Worm (Caenorhabditis elegans) whole organism, late embryonic: Measurements from ENCODE around the gene K06A9.3.

Experiments used
- T23F11.4 ChIP-seq: fragments of 200-800 bp; sonication (Bioruptor generic); optimal IDR thresholded peaks from 2 replicates; lab custom pipeline; 2018; ENCODE audit warnings: mild to moderate bottlenecking, missing genetic modification characterization, missing compliant biosample characterization
- ceh-9 ChIP-seq: sonication (generic microtip); optimal IDR thresholded peaks from 2 replicates; lab custom pipeline; 2016; ENCODE audit warnings: mild to moderate bottlenecking, missing genetic modification characterization, inconsistent platforms, missing compliant biosample characterization
- che-1 ChIP-seq: sonication (generic microtip); optimal IDR thresholded peaks from 2 replicates; lab custom pipeline; 2016; ENCODE audit warnings: mild to moderate bottlenecking, missing genetic modification characterization, missing compliant biosample characterization
- eyg-1 ChIP-seq: sonication (generic microtip); optimal IDR thresholded peaks from 2 replicates; lab custom pipeline; 2016; ENCODE audit warnings: missing genotype, missing genetic modification characterization, missing compliant biosample characterization
- fkh-10 ChIP-seq: fragments of 150-350 bp; optimal IDR thresholded peaks from 2 replicates; lab custom pipeline; 2014; ENCODE audit warnings: missing biosample characterization, missing genetic modification reagents, missing genetic modification characterization
- hlh-30 ChIP-seq: sonication (generic microtip); optimal IDR thresholded peaks from 2 replicates; lab custom pipeline; 2017; ENCODE audit warnings: antibody characterized with exemption, missing genetic modification characterization, missing compliant biosample characterization; ENCODE audit not compliant: insufficient read depth
- lim-6 ChIP-seq: sonication (generic microtip); optimal IDR thresholded peaks from 2 replicates; lab custom pipeline; 2016; ENCODE audit warnings: missing genetic modification characterization, missing compliant biosample characterization
- nhr-11 ChIP-seq: fragments of 150-350 bp; optimal IDR thresholded peaks from 2 replicates; lab custom pipeline; 2014; ENCODE audit warnings: missing biosample characterization, missing genetic modification characterization
- nhr-232 ChIP-seq: sonication (generic microtip); optimal IDR thresholded peaks from 2 replicates; lab custom pipeline; 2016; ENCODE audit warnings: missing genetic modification characterization, missing compliant biosample characterization
- pqm-1 ChIP-seq: sonication (generic microtip); optimal IDR thresholded peaks from 2 replicates; lab custom pipeline; 2016; ENCODE audit warnings: missing genetic modification characterization, missing compliant biosample characterization
- tbx-2 ChIP-seq: sonication (generic microtip); optimal IDR thresholded peaks from 2 replicates; lab custom pipeline; 2016; ENCODE audit warnings: missing genetic modification characterization, missing compliant biosample characterization
- unc-3 ChIP-seq, 2 experiments: fragments of 200-800 bp in 1 of 2; sonication (Bioruptor generic) in 1 of 2; sonication (generic microtip) in 1 of 2; conservative IDR thresholded peaks in 1 of 2; optimal IDR thresholded peaks in 1 of 2; 2 replicates each; pipeline versions ENCODE4 v1.3.6 to Lab custom; 2016 to 2022; ENCODE audit warnings: missing compliant biosample characterization in 2 of 2, missing genetic modification characterization in 2 of 2, missing genetic modification reagents in 1 of 2
- unc-55 ChIP-seq: sonication (generic microtip); optimal IDR thresholded peaks from 2 replicates; lab custom pipeline; 2017; ENCODE audit warnings: missing biosample characterization, missing genetic modification reagents, missing genetic modification characterization

DNA sequence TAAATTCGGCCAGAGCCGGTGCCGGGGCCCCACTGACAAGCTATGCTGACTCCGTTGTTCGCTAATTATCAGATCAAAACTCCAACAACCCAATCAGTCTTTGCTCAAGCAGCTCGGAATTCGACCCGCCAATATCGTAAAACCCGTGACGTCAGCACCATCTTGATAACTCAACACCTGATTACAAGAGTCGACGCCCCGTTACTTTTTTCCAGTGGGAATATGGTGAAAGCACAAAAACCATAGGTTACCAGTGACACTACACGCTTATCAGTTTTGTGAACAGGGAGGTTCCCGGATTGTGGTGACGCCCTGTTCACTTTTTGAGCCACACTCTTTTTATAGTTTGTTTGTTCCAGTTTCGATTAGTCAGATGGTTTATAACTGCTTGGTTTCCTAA, 5.9 kb upstream of the K06A9.3 start:
- TF ChIP-seq pqm-1 (no peak), fkh-10 (GFP tag; lab: Kevin White, UChicago) (no peak), eyg-1 (tag; lab: Kevin White, UChicago) (no peak), unc-55 (GFP tag; lab: Kevin White, UChicago) (no peak), nhr-11 (no peak), unc-3 (GFP tag; conservative IDR thresholded peaks at IDR 0.05; lab: Robert Waterston, UW) (no peak), unc-3 (tag; optimal IDR thresholded peaks at IDR 0.05; lab: Kevin White, UChicago) (no peak), lim-6 (no peak), che-1 (no peak), tbx-2 (tag; lab: Kevin White, UChicago) (no peak), hlh-30 (tag; lab: Kevin White, UChicago) (no peak), nhr-232 (tag; lab: Kevin White, UChicago) (no peak), T23F11.4 (no peak), ceh-9 (tag; lab: Kevin White, UChicago) (no peak)
